Worm (Caenorhabditis elegans) whole organism, L1 larva: ENCODE results near the gene F40G9.5.

Experiments used
- aly-2 ChIP-seq: fragments of 150-350 bp; optimal IDR thresholded peaks from 2 replicates; lab custom pipeline; 2014; ENCODE audit warnings: missing biosample characterization, missing genetic modification characterization
- ama-1 ChIP-seq: fragments of 150-350 bp; optimal IDR thresholded peaks from 2 replicates; lab custom pipeline; 2014
- ceh-90 ChIP-seq: sonication (generic microtip); optimal IDR thresholded peaks from 2 replicates; lab custom pipeline; 2016; ENCODE audit warnings: missing genetic modification characterization, missing compliant biosample characterization
- ces-1 ChIP-seq: fragments of 150-350 bp; optimal IDR thresholded peaks from 2 replicates; lab custom pipeline; 2014; ENCODE audit warnings: missing biosample characterization, missing genetic modification reagents, missing genetic modification characterization
- dsc-1 ChIP-seq: sonication (generic microtip); optimal IDR thresholded peaks from 2 replicates; lab custom pipeline; 2016; ENCODE audit warnings: mild to moderate bottlenecking, missing genetic modification characterization, missing compliant biosample characterization
- hlh-17 ChIP-seq: fragments of 200-800 bp; sonication (Bioruptor generic); optimal IDR thresholded peaks from 2 replicates; lab custom pipeline; 2018; ENCODE audit warnings: missing genetic modification characterization, mild to moderate bottlenecking, missing compliant biosample characterization, moderate library complexity, borderline replicate concordance
- jun-1 ChIP-seq: fragments of 150-350 bp; optimal IDR thresholded peaks from 2 replicates; lab custom pipeline; 2014; ENCODE audit warnings: missing biosample characterization, missing genetic modification reagents, missing genetic modification characterization
- nhr-12 ChIP-seq: sonication (generic microtip); optimal IDR thresholded peaks from 2 replicates; lab custom pipeline; 2017; ENCODE audit warnings: missing biosample characterization, missing genetic modification characterization
- nhr-76 ChIP-seq: sonication (generic microtip); optimal IDR thresholded peaks from 2 replicates; lab custom pipeline; 2017; ENCODE audit warnings: missing biosample characterization, missing genetic modification characterization
- snpc-4 ChIP-seq: fragments of 150-350 bp; optimal IDR thresholded peaks from 2 replicates; lab custom pipeline; 2014; ENCODE audit warnings: missing biosample characterization, missing genetic modification characterization
- tbx-2 ChIP-seq: sonication (generic microtip); optimal IDR thresholded peaks from 2 replicates; lab custom pipeline; 2016; ENCODE audit warnings: missing genetic modification characterization, missing compliant biosample characterization
- unc-30 ChIP-seq: sonication (generic microtip); optimal IDR thresholded peaks from 2 replicates; lab custom pipeline; 2017; ENCODE audit warnings: missing biosample characterization, missing genetic modification characterization
- unc-62 ChIP-seq: fragments of 150-350 bp; optimal IDR thresholded peaks from 2 replicates; lab custom pipeline; 2014; ENCODE audit warnings: missing biosample characterization, missing genetic modification reagents, missing genetic modification characterization
- ztf-11 ChIP-seq, 2 experiments: sonication (generic microtip); optimal IDR thresholded peaks; 2 replicates each; lab custom pipeline; 2016 to 2017; ENCODE audit warnings: missing genetic modification characterization in 2 of 2, missing biosample characterization in 1 of 2, missing compliant biosample characterization in 1 of 2

ce11 chrIII:156645-157044, 24.4 kb upstream of the F40G9.5 start, which contains the start of the genes zig-13 and ver-1:
- TF ChIP-seq ces-1 (GFP tag; lab: Kevin White, UChicago) (no peak), unc-62 (GFP tag; lab: Kevin White, UChicago) (no peak), hlh-17 (no peak), tbx-2 (no peak), dsc-1 (tag; lab: Kevin White, UChicago) (no peak), ztf-11 (tag; optimal IDR thresholded peaks at IDR 0.05; lab: Kevin White, UChicago) (no peak), aly-2 (no peak), unc-30 (tag; lab: Kevin White, UChicago) (no peak), nhr-12 (tag; lab: Kevin White, UChicago) (no peak), ama-1 (lab: Kevin White, UChicago) (no peak), jun-1 (tag; lab: Kevin White, UChicago) (no peak), ceh-90 (tag; lab: Kevin White, UChicago) (no peak), snpc-4 (tag; lab: Kevin White, UChicago) (no peak), nhr-76 (tag; lab: Kevin White, UChicago) (no peak)
